Worm (Caenorhabditis elegans): ENCODE data around the gene glb-28.

glb-28 gene

DNA sequence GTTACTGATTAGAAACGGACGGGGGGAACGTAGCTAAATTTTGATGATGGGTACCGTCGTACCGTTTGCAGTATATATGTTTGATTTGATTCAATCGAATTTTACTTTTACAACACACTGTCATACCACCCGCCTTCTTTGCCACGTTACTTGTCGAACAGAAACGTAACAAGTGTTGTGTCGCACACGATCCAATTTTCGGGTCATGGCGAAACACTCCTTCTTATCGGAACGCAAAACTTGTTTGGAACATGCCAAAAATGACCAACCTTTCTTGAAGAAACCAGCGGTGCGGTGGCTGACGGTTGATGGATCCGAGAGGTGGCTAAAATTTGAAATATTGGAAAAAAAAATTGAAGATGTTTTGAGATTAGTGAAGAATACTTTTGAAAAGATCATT is 36.7 kb downstream of the glb-28 start:
- no peak for TF ChIP-seq flt-1 (GFP tag; IDR thresholded peaks at IDR 0.05)
- no peak for TF ChIP-seq klf-2 (GFP tag; conservative IDR thresholded peaks at IDR 0.05)
- no peak for TF ChIP-seq ref-1 (GFP tag; conservative IDR thresholded peaks at IDR 0.05)
- TF ChIP-seq cog-1 (tag; optimal IDR thresholded peaks at IDR 0.05), result no peak
- TF ChIP-seq ztf-23 (GFP tag; IDR thresholded peaks at IDR 0.05), result no peak
- no peak for TF ChIP-seq med-1 (GFP tag; optimal IDR thresholded peaks at IDR 0.05; ENCODE audit: insufficient read depth)
- TF ChIP-seq T22C8.4 (GFP tag; IDR thresholded peaks at IDR 0.05), result no peak
- no peak for TF ChIP-seq ztf-29 (GFP tag; IDR thresholded peaks at IDR 0.05)
- TF ChIP-seq tab-1 (GFP tag; IDR thresholded peaks at IDR 0.05), result no peak

DNA sequence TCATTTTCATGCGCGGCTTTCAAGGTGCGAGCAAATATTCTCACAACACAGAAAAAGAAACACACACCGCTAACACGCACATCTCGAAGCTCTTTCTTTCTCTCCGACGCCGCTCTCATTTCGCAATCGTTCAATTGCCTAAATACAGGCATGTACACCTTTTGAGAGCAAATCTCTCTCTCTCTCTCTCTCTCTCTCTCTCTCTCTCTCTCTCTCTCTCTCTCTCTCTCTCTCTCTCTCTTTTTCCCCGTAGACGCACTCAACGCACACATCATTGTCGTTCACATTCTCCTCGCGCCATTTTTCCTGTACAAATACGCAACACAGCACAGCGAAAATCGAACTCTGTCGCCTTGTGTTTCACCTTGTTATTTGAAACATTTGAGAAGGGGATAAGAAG is 37.7 kb downstream of the glb-28 start:
- no peak for TF ChIP-seq ztf-29 (GFP tag; IDR thresholded peaks at IDR 0.05)
- 0 out of 2 replicates have a peak, but pooled peaks have one; percentile 14 for TF ChIP-seq tab-1 (GFP tag; IDR thresholded peaks at IDR 0.05)

ce11 chrX:15278593-15278992 is 38.5 kb downstream of the glb-28 start:
- no peak for TF ChIP-seq cog-1 (tag; optimal IDR thresholded peaks at IDR 0.05)
- no peak for TF ChIP-seq T22C8.4 (GFP tag; IDR thresholded peaks at IDR 0.05)
- no peak for TF ChIP-seq tab-1 (GFP tag; IDR thresholded peaks at IDR 0.05)
- no peak for TF ChIP-seq ztf-29 (GFP tag; IDR thresholded peaks at IDR 0.05)
- no peak for TF ChIP-seq klf-2 (GFP tag; conservative IDR thresholded peaks at IDR 0.05)
- TF ChIP-seq med-1 (GFP tag; optimal IDR thresholded peaks at IDR 0.05; ENCODE audit: insufficient read depth), result no peak
- no peak for TF ChIP-seq ref-1 (GFP tag; conservative IDR thresholded peaks at IDR 0.05)
- TF ChIP-seq ztf-23 (GFP tag; IDR thresholded peaks at IDR 0.05), result no peak
- no peak for TF ChIP-seq flt-1 (GFP tag; IDR thresholded peaks at IDR 0.05)

- TF ChIP-seq ztf-23 (GFP tag; IDR thresholded peaks at IDR 0.05) (no peak), ztf-29 (GFP tag; IDR thresholded peaks at IDR 0.05) (peak; percentile 56; the same call in 1 of the 2 replicates), tab-1 (GFP tag; IDR thresholded peaks at IDR 0.05) (no peak)
Measured at ce11 chrX:15277714-15278187, 39.3 kb downstream of the glb-28 start, which contains the start of gene kin-20. TSS of gene kin-20 (minus strand) at chrX:15277764.

ce11 chrX:15276774-15277173 is 40.3 kb downstream of the glb-28 start:
- TF ChIP-seq cog-1 (tag; optimal IDR thresholded peaks at IDR 0.05), result peak; percentile 66
- TF ChIP-seq ztf-29 (GFP tag; IDR thresholded peaks at IDR 0.05), result no peak
- TF ChIP-seq flt-1 (GFP tag; IDR thresholded peaks at IDR 0.05), result 0 out of 2 replicates have a peak, but pooled peaks have one; percentile 40
- no peak for TF ChIP-seq T22C8.4 (GFP tag; IDR thresholded peaks at IDR 0.05)

DNA sequence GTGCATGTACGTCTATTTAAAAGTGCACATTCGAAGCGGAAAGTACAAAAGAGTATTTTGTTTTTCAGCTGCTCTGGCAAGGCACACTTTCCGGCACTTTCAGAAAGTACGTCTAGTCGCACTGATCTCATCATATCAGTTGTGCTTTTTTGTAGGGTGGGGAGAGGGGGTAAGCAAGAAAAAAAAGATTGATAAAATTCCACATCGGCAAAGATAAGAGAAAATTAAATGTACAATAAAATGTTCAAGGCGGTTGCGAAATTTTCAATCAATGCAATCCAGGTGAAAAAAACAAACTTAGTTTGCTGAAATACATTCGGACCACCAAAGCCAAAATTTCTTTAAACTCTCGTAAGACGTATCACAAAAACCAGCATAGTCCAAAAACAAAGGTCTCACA is 40.8 kb downstream of the glb-28 start:
- TF ChIP-seq T22C8.4 (GFP tag; IDR thresholded peaks at IDR 0.05) (no peak), med-1 (GFP tag; optimal IDR thresholded peaks at IDR 0.05; ENCODE audit: insufficient read depth) (no peak), ztf-23 (GFP tag; IDR thresholded peaks at IDR 0.05) (no peak), klf-2 (GFP tag; conservative IDR thresholded peaks at IDR 0.05) (no peak), cog-1 (tag; optimal IDR thresholded peaks at IDR 0.05) (no peak), flt-1 (GFP tag; IDR thresholded peaks at IDR 0.05) (no peak), ref-1 (GFP tag; conservative IDR thresholded peaks at IDR 0.05) (no peak), ztf-29 (GFP tag; IDR thresholded peaks at IDR 0.05) (no peak), tab-1 (GFP tag; IDR thresholded peaks at IDR 0.05) (no peak)

DNA sequence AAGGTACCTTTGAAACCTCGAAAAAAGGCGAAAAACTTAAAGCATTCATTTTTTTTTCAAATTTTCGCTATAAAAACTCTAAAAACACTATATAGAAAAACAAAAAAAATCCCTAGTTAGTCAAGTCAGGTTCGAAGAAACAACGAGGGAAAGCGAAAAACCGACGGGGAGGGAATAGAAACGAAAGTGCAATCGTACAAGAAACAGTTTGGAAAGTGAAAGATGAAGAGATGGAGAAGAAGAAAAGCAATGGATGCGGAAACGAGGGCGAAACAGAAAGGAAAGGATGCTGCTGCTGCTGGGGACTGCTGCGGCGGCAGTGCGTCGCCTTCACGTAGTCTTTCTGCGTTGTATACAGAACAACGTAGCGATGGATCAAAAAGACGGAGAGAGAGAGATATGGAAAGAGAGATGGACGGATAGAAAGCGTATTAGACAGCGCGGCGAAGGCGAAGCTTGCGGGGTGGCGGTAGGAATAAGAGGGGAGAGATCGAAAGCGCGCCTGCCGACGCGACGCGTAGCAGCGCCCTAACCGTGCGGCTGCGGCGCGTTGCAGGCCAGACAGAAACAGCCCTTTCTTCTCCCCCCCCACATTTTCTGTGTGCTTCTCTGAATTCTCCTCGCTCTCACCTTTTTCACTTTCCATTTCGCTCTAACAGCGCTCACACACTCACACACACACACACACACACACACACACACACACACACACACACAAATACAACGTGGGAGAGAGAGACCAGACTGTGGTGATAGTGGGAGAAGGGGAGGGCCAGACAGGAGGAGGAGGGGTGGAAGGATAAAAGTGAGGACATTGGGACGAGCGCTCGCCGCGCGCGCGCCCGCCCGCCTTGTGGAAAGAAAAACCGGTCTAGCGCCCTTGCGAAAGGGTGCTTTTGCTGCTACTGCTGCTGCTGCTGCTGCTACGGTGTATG is 42.0 kb downstream of the glb-28 start:
- peak; percentile 84 for TF ChIP-seq cog-1 (tag; optimal IDR thresholded peaks at IDR 0.05)
- peak; percentile 62 for TF ChIP-seq flt-1 (GFP tag; IDR thresholded peaks at IDR 0.05)
- TF ChIP-seq klf-2 (GFP tag; conservative IDR thresholded peaks at IDR 0.05), result 0 out of 2 replicates have a peak, but pooled peaks have one; percentile 4
- peak; percentile 43; the same call in 1 of the 2 replicates for TF ChIP-seq tab-1 (GFP tag; IDR thresholded peaks at IDR 0.05)
- TF ChIP-seq med-1 (GFP tag; optimal IDR thresholded peaks at IDR 0.05; ENCODE audit: insufficient read depth), result no peak
- peak; percentile 58; the same call in 1 of the 2 replicates for TF ChIP-seq ztf-23 (GFP tag; IDR thresholded peaks at IDR 0.05)
- no peak for TF ChIP-seq ref-1 (GFP tag; conservative IDR thresholded peaks at IDR 0.05)
- TF ChIP-seq ztf-29 (GFP tag; IDR thresholded peaks at IDR 0.05), result peak; percentile 91
- peak; percentile 6; the same call in 1 of the 2 replicates for TF ChIP-seq T22C8.4 (GFP tag; IDR thresholded peaks at IDR 0.05)

- TF ChIP-seq ztf-23 (GFP tag; IDR thresholded peaks at IDR 0.05) (0 out of 2 replicates have a peak, but pooled peaks have one; percentile 49), flt-1 (GFP tag; IDR thresholded peaks at IDR 0.05) (no peak)
Measured at ce11 chrX:15274079-15274478, 43.0 kb downstream of the glb-28 start.

ce11 chrX:15272925-15273324 is 44.1 kb downstream of the glb-28 start:
- TF ChIP-seq flt-1 (GFP tag; IDR thresholded peaks at IDR 0.05) (no peak), ref-1 (GFP tag; conservative IDR thresholded peaks at IDR 0.05) (no peak), klf-2 (GFP tag; conservative IDR thresholded peaks at IDR 0.05) (no peak), T22C8.4 (GFP tag; IDR thresholded peaks at IDR 0.05) (no peak), tab-1 (GFP tag; IDR thresholded peaks at IDR 0.05) (no peak), ztf-29 (GFP tag; IDR thresholded peaks at IDR 0.05) (no peak), med-1 (GFP tag; optimal IDR thresholded peaks at IDR 0.05; ENCODE audit: insufficient read depth) (no peak), cog-1 (tag; optimal IDR thresholded peaks at IDR 0.05) (no peak)

- no peak for TF ChIP-seq med-1 (GFP tag; optimal IDR thresholded peaks at IDR 0.05; ENCODE audit: insufficient read depth)
- no peak for TF ChIP-seq ztf-23 (GFP tag; IDR thresholded peaks at IDR 0.05)
- TF ChIP-seq klf-2 (GFP tag; conservative IDR thresholded peaks at IDR 0.05), result no peak
- TF ChIP-seq flt-1 (GFP tag; IDR thresholded peaks at IDR 0.05), result no peak
- no peak for TF ChIP-seq T22C8.4 (GFP tag; IDR thresholded peaks at IDR 0.05)
- no peak for TF ChIP-seq ztf-29 (GFP tag; IDR thresholded peaks at IDR 0.05)
- no peak for TF ChIP-seq tab-1 (GFP tag; IDR thresholded peaks at IDR 0.05)
- TF ChIP-seq ref-1 (GFP tag; conservative IDR thresholded peaks at IDR 0.05), result no peak
- no peak for TF ChIP-seq cog-1 (tag; optimal IDR thresholded peaks at IDR 0.05)
Measured at ce11 chrX:15270656-15271055, 46.4 kb downstream of the glb-28 start.

Data from whole organism, midembryonic.